Fruit fly (Drosophila melanogaster) whole organism, embryonic: Measurements from ENCODE around the gene CG34163.

ENCODE experiments used
- B-H2 ChIP-seq: fragments of 200-800 bp; sonication (Bioruptor generic); optimal IDR thresholded peaks from 2 replicates; lab custom pipeline; 2018; ENCODE audit warnings: missing biosample characterization, mild to moderate bottlenecking, missing genetic modification characterization
- Blimp-1 ChIP-seq: fragments of 200-800 bp; sonication (Bioruptor generic); optimal IDR thresholded peaks from 3 replicates; lab custom pipeline; 2018; ENCODE audit warnings: missing biosample characterization, missing genetic modification characterization, mild to moderate bottlenecking, moderate library complexity, missing genetic modification reagents
- CG10321 ChIP-seq: fragments of 200-800 bp; sonication (Bioruptor generic); IDR thresholded peaks from 2 replicates; pipeline ENCODE4 v1.3.6; 2022; ENCODE audit warnings: missing biosample characterization, missing genetic modification characterization
- CG11085 ChIP-seq: fragments of 200-800 bp; sonication (Bioruptor generic); IDR thresholded peaks from 2 replicates; pipeline ENCODE4 v1.3.6; 2022; ENCODE audit warnings: missing biosample characterization, missing genetic modification characterization
- CG12769 ChIP-seq: fragments of 200-800 bp; sonication (Bioruptor generic); optimal IDR thresholded peaks from 2 replicates; lab custom pipeline; 2019; ENCODE audit warnings: missing biosample characterization, mild to moderate bottlenecking, missing genetic modification characterization, moderate library complexity
- CG13624 ChIP-seq: fragments of 200-800 bp; sonication (Bioruptor generic); optimal IDR thresholded peaks from 2 replicates; lab custom pipeline; 2016; ENCODE audit warnings: missing biosample characterization, missing genetic modification characterization
- CG14965 ChIP-seq: fragments of 200-800 bp; sonication (Bioruptor generic); optimal IDR thresholded peaks from 2 replicates; lab custom pipeline; 2016; ENCODE audit warnings: missing biosample characterization, missing genetic modification characterization, borderline replicate concordance
- CG15011 ChIP-seq: fragments of 200-800 bp; sonication (Bioruptor generic); optimal IDR thresholded peaks from 3 replicates; lab custom pipeline; 2018; ENCODE audit warnings: missing biosample characterization, mild to moderate bottlenecking, missing genetic modification characterization
- CG15269 ChIP-seq: fragments of 200-800 bp; sonication (Bioruptor generic); optimal IDR thresholded peaks from 2 replicates; lab custom pipeline; 2018; ENCODE audit warnings: missing biosample characterization, mild to moderate bottlenecking, missing genetic modification characterization, moderate library complexity
- CG15601 ChIP-seq: fragments of 200-800 bp; sonication (Bioruptor generic); optimal IDR thresholded peaks from 3 replicates; lab custom pipeline; 2019; ENCODE audit warnings: missing biosample characterization, mild to moderate bottlenecking, missing genetic modification characterization, moderate library complexity
- CG17912 ChIP-seq: fragments of 200-800 bp; sonication (Bioruptor generic); optimal IDR thresholded peaks from 2 replicates; lab custom pipeline; 2018; ENCODE audit warnings: missing biosample characterization, mild to moderate bottlenecking, missing genetic modification characterization
- CG1792 ChIP-seq: fragments of 200-800 bp; sonication (Bioruptor generic); optimal IDR thresholded peaks from 2 replicates; lab custom pipeline; 2016; ENCODE audit warnings: missing biosample characterization, missing genetic modification characterization
- CG18599 ChIP-seq: fragments of 200-800 bp; sonication (Bioruptor generic); optimal IDR thresholded peaks from 3 replicates; lab custom pipeline; 2017; ENCODE audit warnings: missing biosample characterization, missing genetic modification characterization, mild to moderate bottlenecking, moderate library complexity, missing genetic modification reagents
- CG2678 ChIP-seq: fragments of 200-800 bp; sonication (Bioruptor generic); optimal IDR thresholded peaks from 3 replicates; lab custom pipeline; 2019; ENCODE audit warnings: missing biosample characterization, mild to moderate bottlenecking, missing genetic modification characterization, moderate library complexity
- CG3163 ChIP-seq: fragments of 200-800 bp; sonication (Bioruptor generic); optimal IDR thresholded peaks from 3 replicates; lab custom pipeline; 2016; ENCODE audit warnings: missing biosample characterization, missing genetic modification characterization
- CG4404 ChIP-seq: fragments of 200-800 bp; sonication (Bioruptor generic); IDR thresholded peaks from 2 replicates; pipeline ENCODE4 v1.3.6; 2022; ENCODE audit warnings: missing biosample characterization, missing genetic modification characterization
- CG4820 ChIP-seq: fragments of 200-800 bp; sonication (Bioruptor generic); optimal IDR thresholded peaks from 3 replicates; lab custom pipeline; 2016; ENCODE audit warnings: missing biosample characterization, missing genetic modification characterization
- CG5180 ChIP-seq: fragments of 200-800 bp; sonication (Bioruptor generic); optimal IDR thresholded peaks from 3 replicates; lab custom pipeline; 2017; ENCODE audit warnings: missing biosample characterization, missing genetic modification characterization, mild to moderate bottlenecking, moderate library complexity, missing genetic modification reagents
- CG7987 ChIP-seq: fragments of 200-800 bp; sonication (Bioruptor generic); optimal IDR thresholded peaks from 2 replicates; lab custom pipeline; 2018; ENCODE audit warnings: missing biosample characterization, mild to moderate bottlenecking, missing genetic modification characterization, moderate library complexity
- CG9215 ChIP-seq: fragments of 200-800 bp; sonication (Bioruptor generic); IDR thresholded peaks from 2 replicates; pipeline ENCODE4 v1.3.6; 2022; ENCODE audit warnings: missing biosample characterization, missing genetic modification characterization
- CG9437 ChIP-seq: fragments of 200-800 bp; sonication (Bioruptor generic); optimal IDR thresholded peaks from 2 replicates; lab custom pipeline; 2018; ENCODE audit warnings: missing biosample characterization, mild to moderate bottlenecking, missing genetic modification characterization
- CG9797 ChIP-seq: fragments of 200-800 bp; sonication (Bioruptor generic); optimal IDR thresholded peaks from 3 replicates; lab custom pipeline; 2018; ENCODE audit warnings: missing biosample characterization, mild to moderate bottlenecking, missing genetic modification characterization
- CTCF ChIP-seq: fragments of 200-800 bp; sonication (Bioruptor generic); optimal IDR thresholded peaks from 2 replicates; lab custom pipeline; 2017; ENCODE audit warnings: missing biosample characterization, mild to moderate bottlenecking, missing genetic modification characterization, moderate library complexity
- Camta ChIP-seq: fragments of 200-800 bp; sonication (Bioruptor generic); optimal IDR thresholded peaks from 2 replicates; lab custom pipeline; 2016; ENCODE audit warnings: missing biosample characterization, missing genetic modification characterization
- CrebB ChIP-seq: fragments of 200-800 bp; sonication (Bioruptor generic); optimal IDR thresholded peaks from 3 replicates; lab custom pipeline; 2018; ENCODE audit warnings: missing biosample characterization, mild to moderate bottlenecking, missing genetic modification characterization
- Doc2 ChIP-seq: fragments of 200-800 bp; sonication (Bioruptor generic); IDR thresholded peaks from 2 replicates; pipeline ENCODE4 v1.3.6; 2022; ENCODE audit warnings: missing biosample characterization, missing genetic modification characterization
- HLHmδ ChIP-seq: fragments of 200-800 bp; sonication (Bioruptor generic); optimal IDR thresholded peaks from 2 replicates; lab custom pipeline; 2018; ENCODE audit warnings: missing biosample characterization, mild to moderate bottlenecking, missing genetic modification characterization, moderate library complexity
- Hr3 ChIP-seq: fragments of 200-800 bp; sonication (Bioruptor generic); optimal IDR thresholded peaks from 3 replicates; lab custom pipeline; 2016; ENCODE audit warnings: missing biosample characterization, missing genetic modification characterization
- Nf-YC ChIP-seq: fragments of 200-800 bp; optimal IDR thresholded peaks from 3 replicates; lab custom pipeline; 2019; ENCODE audit warnings: missing biosample characterization, mild to moderate bottlenecking, missing genetic modification characterization, moderate library complexity
- Ptx1 ChIP-seq: fragments of 200-800 bp; sonication (Bioruptor generic); IDR thresholded peaks from 2 replicates; pipeline ENCODE4 v1.3.6; 2022; ENCODE audit warnings: missing biosample characterization, missing genetic modification characterization
- Stat92E ChIP-seq, 3 experiments: fragments of >200 bp in 2 of 3; fragments of 200-800 bp in 1 of 3; sonication (Bioruptor generic) in 1 of 3; optimal IDR thresholded peaks; 2 replicates each; lab custom pipeline; 2017 to 2019; ENCODE audit warnings: missing biosample characterization in 3 of 3, missing genetic modification characterization in 3 of 3, mild to moderate bottlenecking in 1 of 3, moderate library complexity in 1 of 3
- Tbp ChIP-seq: fragments of >200 bp; optimal IDR thresholded peaks from 2 replicates; lab custom pipeline; 2018; ENCODE audit warnings: missing biosample characterization, missing genetic modification characterization
- Usf ChIP-seq: fragments of 200-800 bp; sonication (Bioruptor generic); optimal IDR thresholded peaks from 2 replicates; lab custom pipeline; 2017; ENCODE audit warnings: missing genotype, missing biosample characterization, missing genetic modification characterization
- amos ChIP-seq: fragments of 200-800 bp; sonication (Bioruptor generic); IDR thresholded peaks from 2 replicates; pipeline ENCODE4 v1.3.6; 2022; ENCODE audit warnings: missing biosample characterization, missing genetic modification characterization; ENCODE audit not compliant: partially characterized antibody
- br ChIP-seq: fragments of >200 bp; optimal IDR thresholded peaks from 2 replicates; lab custom pipeline; 2017
- croc ChIP-seq: fragments of 200-800 bp; sonication (Bioruptor generic); conservative IDR thresholded peaks from 3 replicates; pipeline ENCODE4 v1.3.6; 2022; ENCODE audit warnings: missing biosample characterization, missing genetic modification characterization
- exex ChIP-seq: fragments of 200-800 bp; sonication (Bioruptor generic); optimal IDR thresholded peaks from 4 replicates; lab custom pipeline; 2018; ENCODE audit warnings: missing biosample characterization, mild to moderate bottlenecking, missing genetic modification characterization, moderate library complexity
- fru ChIP-seq: fragments of >200 bp; optimal IDR thresholded peaks from 2 replicates; lab custom pipeline; 2017
- ftz-f1 ChIP-seq: fragments of 200-800 bp; sonication (Bioruptor generic); optimal IDR thresholded peaks from 2 replicates; lab custom pipeline; 2016; ENCODE audit warnings: missing biosample characterization, missing genetic modification characterization
- gfzf ChIP-seq: fragments of 200-800 bp; sonication (Bioruptor generic); optimal IDR thresholded peaks from 2 replicates; lab custom pipeline; 2016; ENCODE audit warnings: missing biosample characterization, mild to moderate bottlenecking, missing genetic modification characterization, moderate library complexity
- lbe ChIP-seq: fragments of 200-800 bp; sonication (Bioruptor generic); optimal IDR thresholded peaks from 2 replicates; lab custom pipeline; 2016; ENCODE audit warnings: missing biosample characterization, mild to moderate bottlenecking, missing genetic modification characterization
- phol ChIP-seq: fragments of 200-800 bp; sonication (Bioruptor generic); optimal IDR thresholded peaks from 3 replicates; lab custom pipeline; 2018; ENCODE audit warnings: missing biosample characterization, mild to moderate bottlenecking, missing genetic modification characterization, moderate library complexity
- pros ChIP-seq: fragments of 200-800 bp; sonication (Bioruptor generic); optimal IDR thresholded peaks from 3 replicates; lab custom pipeline; 2019; ENCODE audit warnings: missing biosample characterization, mild to moderate bottlenecking, missing genetic modification characterization, moderate library complexity
- sug ChIP-seq: fragments of 200-800 bp; optimal IDR thresholded peaks from 2 replicates; lab custom pipeline; 2019; ENCODE audit warnings: missing biosample characterization, mild to moderate bottlenecking, missing genetic modification characterization, moderate library complexity
- tgo ChIP-seq: fragments of 200-800 bp; sonication (Bioruptor generic); IDR thresholded peaks from 3 replicates; pipeline ENCODE4 v1.3.6; 2022; ENCODE audit warnings: missing biosample characterization, missing genetic modification characterization
- tin ChIP-seq: fragments of 200-800 bp; sonication (Bioruptor generic); optimal IDR thresholded peaks from 3 replicates; lab custom pipeline; 2016; ENCODE audit warnings: missing biosample characterization, missing genetic modification characterization

Gene CG34163

DNA sequence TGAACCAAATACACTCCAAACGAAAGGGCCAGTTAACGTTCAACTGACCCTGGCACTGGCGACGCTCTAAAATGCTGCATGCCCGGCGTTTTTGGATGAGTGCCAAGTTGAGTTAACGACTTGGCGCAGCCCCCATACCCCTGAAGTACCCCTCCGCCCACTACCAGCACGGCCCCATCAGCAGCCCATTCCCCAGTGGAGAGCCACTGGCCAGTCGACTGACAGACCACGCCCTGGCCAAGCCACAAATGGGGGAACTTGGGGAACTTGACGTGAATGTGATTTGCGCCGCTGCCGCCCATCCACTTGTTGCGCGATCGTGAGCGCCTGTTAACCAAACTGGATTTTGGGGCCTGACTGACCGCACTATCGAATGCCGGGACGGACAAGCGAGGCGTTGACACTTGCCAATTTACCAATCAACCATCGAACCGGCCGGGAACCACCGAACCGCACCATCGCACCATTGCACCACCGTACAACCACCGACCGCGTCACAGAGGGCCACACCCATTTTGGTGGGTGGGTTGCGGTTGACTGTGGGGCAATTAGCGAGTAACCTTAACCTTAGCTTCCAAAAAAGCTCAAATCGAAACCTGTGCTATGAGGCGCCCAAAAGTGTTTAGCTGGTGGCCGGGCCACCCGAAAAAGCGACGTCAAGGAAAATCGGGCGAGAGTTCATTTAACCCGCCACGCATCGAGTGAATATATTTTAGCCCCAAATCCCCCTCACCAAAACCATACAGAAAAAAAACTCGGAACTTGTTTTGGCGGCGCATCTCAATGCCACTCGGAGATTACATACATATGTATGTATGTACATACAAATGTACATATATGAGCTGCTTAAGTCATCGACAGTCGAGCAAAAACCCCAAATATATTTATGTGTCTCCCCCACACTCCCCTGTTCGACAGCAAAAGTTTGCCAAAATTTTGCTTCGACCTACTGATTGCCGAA lies 17.6 kb downstream of the CG34163 start (continued):
- TF ChIP-seq CG15011 (GFP tag; lab: Kevin White, UChicago) = no peak
- peak in 1 of 3 experiments; percentile 40 for TF ChIP-seq Stat92E (GFP tag; optimal IDR thresholded peaks at IDR 0.05; lab: Kevin White, UChicago)
- peak; percentile 17 for TF ChIP-seq B-H2 (GFP tag; lab: Kevin White, UChicago)
- peak; percentile 42 for TF ChIP-seq HLHmδ
- peak; percentile 50 for TF ChIP-seq pros (GFP tag; lab: Kevin White, UChicago)
- peak; percentile 96 for TF ChIP-seq Nf-YC (tag; lab: Kevin White, UChicago)
- peak; percentile 3 for TF ChIP-seq CrebB
- no peak for TF ChIP-seq CTCF (GFP tag; lab: Kevin White, UChicago)
- TF ChIP-seq CG14965 (GFP tag; lab: Kevin White, UChicago) = no peak
- no peak for TF ChIP-seq tin (GFP tag; lab: Kevin White, UChicago)
- peak; percentile 100 for TF ChIP-seq CG12769 (tag; lab: Kevin White, UChicago)
- peak; percentile 73 for TF ChIP-seq Blimp-1 (GFP tag; lab: Kevin White, UChicago)
- peak; percentile 21 for TF ChIP-seq CG15601 (tag; lab: Kevin White, UChicago)
- peak; percentile 40 for TF ChIP-seq CG18599 (GFP tag; lab: Kevin White, UChicago)
- peak; percentile 36 for TF ChIP-seq CG5180 (GFP tag; lab: Kevin White, UChicago)
- peak; percentile 90 for TF ChIP-seq sug (tag; lab: Kevin White, UChicago)
- peak; percentile 61 for TF ChIP-seq exex (tag; lab: Kevin White, UChicago)
- TF ChIP-seq CG7987 (GFP tag; lab: Kevin White, UChicago) = peak; percentile 71
- TF ChIP-seq, all 482 proteins: peak for 49

DNA sequence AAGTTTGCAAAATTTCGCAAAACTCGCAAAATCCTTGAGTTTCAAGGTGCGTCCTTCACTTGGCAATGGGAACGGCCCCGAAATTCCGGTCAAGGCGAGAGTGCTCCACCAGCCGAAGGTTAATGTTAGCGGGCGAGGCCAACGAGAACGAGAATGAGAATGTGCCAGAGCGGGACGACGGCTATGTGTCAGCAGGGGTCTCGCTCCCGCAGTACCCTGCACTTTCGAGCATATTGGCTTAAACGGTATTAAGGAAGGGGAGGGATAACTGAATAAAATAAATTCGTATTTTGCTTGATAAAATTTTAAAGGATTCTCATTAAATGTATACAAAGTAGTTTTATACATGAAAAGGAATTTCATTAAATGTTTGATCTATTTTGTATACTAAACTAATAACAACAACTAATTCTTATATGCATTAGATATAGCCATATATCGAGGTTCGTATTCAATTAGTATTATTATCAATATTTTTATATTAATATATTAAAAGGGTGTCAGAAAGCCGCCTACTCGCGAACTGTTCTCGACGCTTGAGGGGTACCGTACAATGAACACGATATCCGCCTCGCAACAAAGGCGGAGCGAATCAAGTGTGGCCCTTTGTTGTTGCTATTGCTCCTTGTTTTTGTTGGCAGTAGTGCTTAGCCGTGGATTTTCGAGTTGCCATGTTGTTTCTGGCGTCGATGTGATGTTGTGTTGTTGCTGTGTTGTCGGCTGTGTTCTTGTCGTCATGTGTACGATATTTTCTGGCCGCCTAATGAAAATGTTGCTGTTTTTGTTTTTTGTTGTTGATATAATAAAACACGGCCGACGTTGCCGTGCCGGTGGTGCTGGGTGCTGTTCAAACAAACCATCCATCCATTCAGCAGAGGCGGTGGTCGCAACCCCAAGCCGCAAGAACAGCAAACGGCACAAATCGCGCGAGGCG lies 18.6 kb downstream of the CG34163 start:
- TF ChIP-seq CG11085 = no peak
- peak; percentile 73 for TF ChIP-seq lbe
- no peak for TF ChIP-seq tgo (GFP tag; lab: Robert Waterston, UW)
- TF ChIP-seq croc (GFP tag; lab: Robert Waterston, UW) = peak; percentile 92
- peak; percentile 20 for TF ChIP-seq CG9797 (GFP tag; lab: Kevin White, UChicago)
- no peak for TF ChIP-seq Ptx1 (GFP tag; lab: Robert Waterston, UW)
- TF ChIP-seq Camta (GFP tag; lab: Kevin White, UChicago) = peak; percentile 78
- TF ChIP-seq CG4404 (GFP tag; lab: Robert Waterston, UW) = no peak
- TF ChIP-seq CG1792 (GFP tag; lab: Kevin White, UChicago) = peak; percentile 46
- no peak for TF ChIP-seq CG3163 (GFP tag; lab: Kevin White, UChicago)
- peak; percentile 91 for TF ChIP-seq CG4820
- TF ChIP-seq phol (tag; lab: Kevin White, UChicago) = peak; percentile 97
- no peak for TF ChIP-seq fru (lab: Kevin White, UChicago)
- no peak for TF ChIP-seq br (lab: Kevin White, UChicago)
- TF ChIP-seq CG17912 = no peak
- peak; percentile 96 for TF ChIP-seq CG15269 (tag; lab: Kevin White, UChicago)
- peak; percentile 95 for TF ChIP-seq CG9437
- peak; percentile 66 for TF ChIP-seq CG13624
- TF ChIP-seq Hr3 = peak; percentile 97
- no peak for TF ChIP-seq CG10321 (GFP tag; lab: Robert Waterston, UW)
- no peak for TF ChIP-seq Doc2 (GFP tag; lab: Robert Waterston, UW)
- TF ChIP-seq CG2678 (tag; lab: Kevin White, UChicago) = peak; percentile 99
- TF ChIP-seq amos = no peak
- TF ChIP-seq ftz-f1 = peak; percentile 100
- TF ChIP-seq gfzf (GFP tag; lab: Kevin White, UChicago) = no peak
- TF ChIP-seq Usf (GFP tag; lab: Kevin White, UChicago) = peak; percentile 94
- no peak for TF ChIP-seq Tbp (GFP tag; lab: Kevin White, UChicago)
- no peak for TF ChIP-seq CG9215
